Worm (Caenorhabditis elegans) whole organism, L4/young adult: Measurements from ENCODE around the gene ubc-24.

Source experiments
- W03F9.2 ChIP-seq: fragments of 150-350 bp; optimal IDR thresholded peaks from 2 replicates; lab custom pipeline; 2014; ENCODE audit warnings: missing biosample characterization, missing genetic modification characterization
- dao-5 ChIP-seq: sonication (generic microtip); optimal IDR thresholded peaks from 2 replicates; lab custom pipeline; 2016; ENCODE audit warnings: missing genotype, missing genetic modification characterization, moderate library complexity, missing compliant biosample characterization
- him-1 ChIP-seq: sonication (generic microtip); optimal IDR thresholded peaks from 2 replicates; lab custom pipeline; 2016; ENCODE audit warnings: missing genotype, missing genetic modification reagents, missing genetic modification characterization, missing compliant biosample characterization

DNA sequence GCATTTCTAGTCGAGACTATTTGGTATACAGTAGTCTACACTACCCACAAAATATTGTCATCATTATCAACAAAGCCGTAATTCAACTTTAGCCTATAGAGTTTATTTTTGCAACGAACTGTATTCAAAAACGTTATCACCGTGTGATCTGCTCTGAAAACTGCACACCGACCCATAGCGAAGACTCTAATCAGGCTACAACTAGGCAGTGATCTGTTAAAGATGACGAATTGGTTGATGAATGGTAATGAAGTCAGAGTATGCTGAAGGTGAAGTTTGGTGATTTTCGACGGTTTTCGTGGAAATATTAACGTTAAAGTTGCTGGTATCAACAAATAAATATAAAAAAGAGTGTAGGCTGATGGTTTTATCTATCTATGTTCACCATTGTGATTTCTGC is 18.5 kb upstream of the ubc-24 start:
- TF ChIP-seq W03F9.2 (tag; lab: Kevin White, UChicago) (no peak), him-1 (tag; lab: Kevin White, UChicago) (no peak), dao-5 (no peak)
